Worm (Caenorhabditis elegans): ENCODE results near the gene psd-1.

Gene psd-1

ce11 chrIII:7300763-7301162 lies 25.6 kb upstream of the psd-1 start:
- no peak for TF ChIP-seq saeg-2 (GFP tag; IDR thresholded peaks at IDR 0.05)
- TF ChIP-seq hlh-30 (tag; optimal IDR thresholded peaks at IDR 0.05; ENCODE audit: insufficient read depth) = peak; percentile 32
- peak; percentile 36 for TF ChIP-seq nhr-28 (tag; optimal IDR thresholded peaks at IDR 0.05)

ce11 chrIII:7300169-7300568 lies 25.0 kb upstream of the psd-1 start:
- peak in 1 of 2 experiments; percentile 72 for TF ChIP-seq mdl-1 (tag; optimal IDR thresholded peaks at IDR 0.05)
- peak; percentile 79 for TF ChIP-seq hlh-30 (tag; optimal IDR thresholded peaks at IDR 0.05; ENCODE audit: insufficient read depth)
- no peak for TF ChIP-seq attf-4 (tag; optimal IDR thresholded peaks at IDR 0.05)
- no peak for TF ChIP-seq Y75B8A.6 (GFP tag; IDR thresholded peaks at IDR 0.05)
- TF ChIP-seq nhr-48 (tag; optimal IDR thresholded peaks at IDR 0.05) = peak; percentile 52
- no peak for TF ChIP-seq fos-1 (tag; optimal IDR thresholded peaks at IDR 0.05)
- no peak for TF ChIP-seq daf-16 (GFP tag; optimal IDR thresholded peaks at IDR 0.05)
- no peak for TF ChIP-seq daf-16 (tag; optimal IDR thresholded peaks at IDR 0.05)
- no peak for TF ChIP-seq tag-97 (GFP tag; IDR thresholded peaks at IDR 0.05)
- TF ChIP-seq lin-1 (GFP tag; IDR thresholded peaks at IDR 0.05) = no peak
- no peak for TF ChIP-seq daf-8 (GFP tag; IDR thresholded peaks at IDR 0.05)
- TF ChIP-seq zip-2 (tag; optimal IDR thresholded peaks at IDR 0.05) = no peak
- no peak for TF ChIP-seq ama-1 (optimal IDR thresholded peaks at IDR 0.05)
- TF ChIP-seq cey-2 (tag; optimal IDR thresholded peaks at IDR 0.05; ENCODE audit: borderline replicate concordance, insufficient read depth) = no peak
- TF ChIP-seq R02D3.7 (tag; optimal IDR thresholded peaks at IDR 0.05) = no peak
- peak; percentile 41 for TF ChIP-seq mep-1 (tag; optimal IDR thresholded peaks at IDR 0.05)
- TF ChIP-seq lin-39 (tag; optimal IDR thresholded peaks at IDR 0.05) = no peak
- no peak for TF ChIP-seq nhr-10 (tag; optimal IDR thresholded peaks at IDR 0.05)
- peak in 1 of 2 experiments; percentile 54 for TF ChIP-seq lsy-2 (tag; optimal IDR thresholded peaks at IDR 0.05)
- peak; percentile 84 for TF ChIP-seq nhr-28 (tag; optimal IDR thresholded peaks at IDR 0.05)
- TF ChIP-seq tra-1 (GFP tag; IDR thresholded peaks at IDR 0.05) = 0 out of 2 replicates have a peak, but pooled peaks have one; percentile 10
- peak; percentile 63 for TF ChIP-seq hlh-11 (tag; optimal IDR thresholded peaks at IDR 0.05)
- TF ChIP-seq unc-62 (GFP tag; optimal IDR thresholded peaks at IDR 0.05 in 1 of 2) = peak in 1 of 2 experiments; percentile 97
- no peak for TF ChIP-seq unc-62 (tag; optimal IDR thresholded peaks at IDR 0.05)
- peak; percentile 40; the same call in 1 of the 2 replicates for TF ChIP-seq dmd-6 (GFP tag; IDR thresholded peaks at IDR 0.05)

DNA sequence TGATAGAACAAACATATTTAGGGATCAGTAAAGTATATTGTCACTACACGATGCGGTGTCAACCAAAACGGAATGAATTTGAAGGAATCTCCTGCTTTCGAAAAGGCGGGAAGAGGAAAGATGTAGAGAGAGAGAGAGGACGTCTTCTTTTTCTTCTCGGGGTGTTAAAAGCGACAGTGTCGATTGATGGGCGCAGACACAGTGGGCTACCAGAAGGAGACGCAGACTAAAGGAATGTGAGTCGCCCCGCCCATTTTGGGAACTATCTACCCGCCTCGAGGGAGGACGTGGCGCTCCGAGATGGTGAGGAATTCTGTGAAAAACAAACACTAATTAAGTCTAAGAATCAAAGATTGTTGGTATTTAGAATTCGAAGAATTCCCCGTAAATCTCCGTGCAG lies 24.3 kb upstream of the psd-1 start, which contains the start of the genes B0361.14 and B0361.9:
Gene B0361.14, minus strand, starts transcription at position 66 of the 400 bp plus-strand sequence.
Gene B0361.9, minus strand, starts transcription at position 166 of the 400 bp plus-strand sequence.
- no peak for TF ChIP-seq unc-39 (tag; optimal IDR thresholded peaks at IDR 0.05)
- TF ChIP-seq hmg-1.1 (GFP tag; IDR thresholded peaks at IDR 0.05) = 0 out of 2 replicates have a peak, but pooled peaks have one; percentile 19
- TF ChIP-seq zfp-3 (GFP tag; conservative IDR thresholded peaks at IDR 0.05) = no peak
- TF ChIP-seq nhr-237 (tag; optimal IDR thresholded peaks at IDR 0.05) = no peak
- TF ChIP-seq mdl-1 (tag; optimal IDR thresholded peaks at IDR 0.05) = peak in 1 of 2 experiments; percentile 14
- TF ChIP-seq hlh-11 (tag; optimal IDR thresholded peaks at IDR 0.05) = no peak
- peak; percentile 80 for TF ChIP-seq nhr-25 (tag; optimal IDR thresholded peaks at IDR 0.05; ENCODE audit: borderline replicate concordance, insufficient read depth)
- no peak for TF ChIP-seq F44E2.7 (GFP tag; IDR thresholded peaks at IDR 0.05)
- TF ChIP-seq mes-2 (tag; optimal IDR thresholded peaks at IDR 0.05; ENCODE audit: poor library complexity, severe bottlenecking) = peak; percentile 27
- TF ChIP-seq Y75B8A.6 (GFP tag; IDR thresholded peaks at IDR 0.05) = no peak
- TF ChIP-seq nhr-76 (tag; optimal IDR thresholded peaks at IDR 0.05) = no peak
- no peak for TF ChIP-seq gei-8 (GFP tag; optimal IDR thresholded peaks at IDR 0.05)
- no peak for TF ChIP-seq nhr-10 (tag; optimal IDR thresholded peaks at IDR 0.05)
- no peak for TF ChIP-seq ZK546.5 (tag; optimal IDR thresholded peaks at IDR 0.05)
- no peak for TF ChIP-seq ceh-32 (tag; optimal IDR thresholded peaks at IDR 0.05; ENCODE audit: poor library complexity)
- no peak for TF ChIP-seq F37D6.2 (tag; optimal IDR thresholded peaks at IDR 0.05)
- no peak for TF ChIP-seq lir-3 (tag; optimal IDR thresholded peaks at IDR 0.05)
- TF ChIP-seq ceh-20 (GFP tag; IDR thresholded peaks at IDR 0.05) = no peak
- TF ChIP-seq Y48G9A.11 (GFP tag; IDR thresholded peaks at IDR 0.05) = no peak
- TF ChIP-seq mxl-3 (GFP tag; optimal IDR thresholded peaks at IDR 0.05) = peak; percentile 11
- TF ChIP-seq nhr-111 (GFP tag; optimal IDR thresholded peaks at IDR 0.05) = no peak
- TF ChIP-seq fos-1 (tag; optimal IDR thresholded peaks at IDR 0.05) = no peak
- no peak for TF ChIP-seq lin-38 (GFP tag; IDR thresholded peaks at IDR 0.05)
- no peak for TF ChIP-seq nhr-102 (tag; optimal IDR thresholded peaks at IDR 0.05)
- no peak for TF ChIP-seq ces-1 (GFP tag; optimal IDR thresholded peaks at IDR 0.05)
- no peak for TF ChIP-seq unc-62 (GFP tag; optimal IDR thresholded peaks at IDR 0.05 in 1 of 2)
- TF ChIP-seq unc-62 (tag; optimal IDR thresholded peaks at IDR 0.05) = no peak
- TF ChIP-seq hif-1 (tag; optimal IDR thresholded peaks at IDR 0.05) = no peak
- no peak for TF ChIP-seq lin-1 (GFP tag; IDR thresholded peaks at IDR 0.05)
- no peak for TF ChIP-seq ztf-11 (tag; optimal IDR thresholded peaks at IDR 0.05)
